Worm (Caenorhabditis elegans): ENCODE results near the gene str-185.
A peak's percentile ranks its signal among the peaks of the same experiment; 100 is the strongest.

Gene str-185

DNA sequence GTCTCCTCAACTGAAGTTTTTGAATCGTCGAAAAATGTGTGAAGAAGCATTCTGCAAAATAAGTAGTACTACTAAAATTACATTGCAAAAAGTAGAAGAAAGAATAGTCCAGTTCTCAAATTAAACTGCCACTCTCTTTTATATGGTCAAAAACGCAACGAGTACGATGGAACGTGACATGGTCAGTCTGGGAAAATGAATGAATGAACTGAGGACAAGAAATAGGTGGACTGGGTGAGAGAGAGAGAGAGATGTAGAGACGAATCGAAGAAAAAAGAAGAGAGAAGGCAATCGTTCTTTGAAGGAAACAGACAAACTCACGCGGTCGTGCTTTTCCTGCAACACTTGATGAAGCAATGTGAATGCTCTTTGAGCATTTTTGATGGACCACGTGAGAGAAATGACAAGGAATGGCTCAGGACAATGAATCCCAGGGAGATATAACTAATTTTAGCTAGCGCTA is 47.2 kb upstream of the str-185 start, which contains the start of gene M01H9.3 (continued):
- TF ChIP-seq him-1 (tag; optimal IDR thresholded peaks at IDR 0.05) (no peak), mel-28 (tag; optimal IDR thresholded peaks at IDR 0.05; ENCODE audit: borderline replicate concordance) (no peak), F22D6.2 (tag; optimal IDR thresholded peaks at IDR 0.05) (no peak), C06A6.2 (GFP tag; conservative IDR thresholded peaks at IDR 0.05) (0 out of 2 replicates have a peak, but pooled peaks have one; percentile 49), bed-2 (GFP tag; IDR thresholded peaks at IDR 0.05) (no peak), ztf-25 (GFP tag; IDR thresholded peaks at IDR 0.05) (no peak), die-1 (tag; optimal IDR thresholded peaks at IDR 0.05) (peak; percentile 46), chd-7 (tag; optimal IDR thresholded peaks at IDR 0.05) (peak; percentile 18), D2030.7 (GFP tag; IDR thresholded peaks at IDR 0.05) (no peak), let-526 (GFP tag; IDR thresholded peaks at IDR 0.05) (no peak), F33H1.4 (GFP tag; IDR thresholded peaks at IDR 0.05) (no peak), akir-1 (GFP tag; optimal IDR thresholded peaks at IDR 0.05) (no peak), attf-5 (GFP tag; optimal IDR thresholded peaks at IDR 0.05) (peak; percentile 55), T26A5.8 (tag; optimal IDR thresholded peaks at IDR 0.05) (no peak), madf-8 (GFP tag; conservative IDR thresholded peaks at IDR 0.05) (no peak), attf-6 (GFP tag; IDR thresholded peaks at IDR 0.05) (no peak), cebp-2 (GFP tag; IDR thresholded peaks at IDR 0.05) (no peak), tlf-1 (GFP tag; optimal IDR thresholded peaks at IDR 0.05) (peak; percentile 4), ceh-58 (GFP tag; IDR thresholded peaks at IDR 0.05) (no peak), Y95B8A.8 (GFP tag; IDR thresholded peaks at IDR 0.05) (no peak), madf-6 (GFP tag; IDR thresholded peaks at IDR 0.05) (no peak), ceh-40 (GFP tag; IDR thresholded peaks at IDR 0.05) (no peak), dox-1 (GFP tag; IDR thresholded peaks at IDR 0.05) (no peak; the same call in 1 of the 2 replicates), lin-26 (GFP tag; IDR thresholded peaks at IDR 0.05) (0 out of 2 replicates have a peak, but pooled peaks have one; percentile 40), lsl-1 (GFP tag; optimal IDR thresholded peaks at IDR 0.05) (no peak), egl-44 (GFP tag; IDR thresholded peaks at IDR 0.05) (no peak), ztf-18 (tag; optimal IDR thresholded peaks at IDR 0.05) (no peak), madf-3 (GFP tag; IDR thresholded peaks at IDR 0.05) (no peak), xnd-1 (tag; optimal IDR thresholded peaks at IDR 0.05) (no peak), ztf-28 (GFP tag; IDR thresholded peaks at IDR 0.05) (no peak), ztf-26 (tag; optimal IDR thresholded peaks at IDR 0.05) (no peak), ceh-27 (GFP tag; optimal IDR thresholded peaks at IDR 0.05) (peak; percentile 52), T07F8.4 (tag; optimal IDR thresholded peaks at IDR 0.05) (no peak), snpc-1.1 (tag; optimal IDR thresholded peaks at IDR 0.05; ENCODE audit: insufficient read depth) (no peak), pbrm-1 (GFP tag; IDR thresholded peaks at IDR 0.05) (no peak), nhr-80 (tag; optimal IDR thresholded peaks at IDR 0.05) (peak; percentile 59), ztf-3 (GFP tag; optimal IDR thresholded peaks at IDR 0.05) (no peak), dpff-1 (tag; optimal IDR thresholded peaks at IDR 0.05) (no peak), mcd-1 (GFP tag; IDR thresholded peaks at IDR 0.05) (peak; percentile 17; the same call in 1 of the 2 replicates), gei-17 (GFP tag; optimal IDR thresholded peaks at IDR 0.05) (no peak), atf-7 (tag; optimal IDR thresholded peaks at IDR 0.05) (no peak), ceh-91 (GFP tag; IDR thresholded peaks at IDR 0.05) (no peak), rcor-1 (GFP tag; IDR thresholded peaks at IDR 0.05) (no peak), let-607 (tag; optimal IDR thresholded peaks at IDR 0.05) (no peak), attf-3 (GFP tag; conservative IDR thresholded peaks at IDR 0.05) (no peak), nhr-27 (tag; optimal IDR thresholded peaks at IDR 0.05) (no peak), nfya-2 (GFP tag; IDR thresholded peaks at IDR 0.05) (no peak), nhr-179 (tag; optimal IDR thresholded peaks at IDR 0.05) (no peak), K11D2.4 (GFP tag; IDR thresholded peaks at IDR 0.05) (peak; percentile 59), ceh-100 (GFP tag; IDR thresholded peaks at IDR 0.05) (no peak)
